Worm (Caenorhabditis elegans) whole organism, midembryonic: ENCODE measurements around the gene ZK829.7.

Experiments used
- T22C8.4 ChIP-seq: fragments of 200-800 bp; sonication (Bioruptor generic); IDR thresholded peaks from 2 replicates; pipeline ENCODE4 v1.3.6; 2022; ENCODE audit warnings: missing genetic modification characterization, missing compliant biosample characterization
- cog-1 ChIP-seq: sonication (generic microtip); optimal IDR thresholded peaks from 2 replicates; lab custom pipeline; 2016; ENCODE audit warnings: missing genetic modification characterization, missing compliant biosample characterization
- flt-1 ChIP-seq: fragments of 200-800 bp; sonication (Bioruptor generic); IDR thresholded peaks from 2 replicates; pipeline ENCODE4 v1.3.6; 2022; ENCODE audit warnings: missing genetic modification characterization, missing compliant biosample characterization
- klf-2 ChIP-seq: fragments of 200-800 bp; sonication (Bioruptor generic); conservative IDR thresholded peaks from 2 replicates; pipeline ENCODE4 v1.3.6; 2022; ENCODE audit warnings: missing genetic modification reagents, missing genetic modification characterization, missing compliant biosample characterization
- ref-1 ChIP-seq: fragments of 200-800 bp; sonication (Bioruptor generic); conservative IDR thresholded peaks from 2 replicates; pipeline ENCODE4 v1.3.6; 2022; ENCODE audit warnings: missing genetic modification reagents, missing genetic modification characterization, missing compliant biosample characterization
- tab-1 ChIP-seq: fragments of 200-800 bp; sonication (Bioruptor generic); IDR thresholded peaks from 2 replicates; pipeline ENCODE4 v1.3.6; 2022; ENCODE audit warnings: missing genetic modification characterization, missing compliant biosample characterization
- ztf-23 ChIP-seq: fragments of 200-800 bp; sonication (Bioruptor generic); IDR thresholded peaks from 2 replicates; pipeline ENCODE4 v1.3.6; 2022; ENCODE audit warnings: missing genetic modification reagents, missing genetic modification characterization, missing compliant biosample characterization
- ztf-29 ChIP-seq: fragments of 200-800 bp; sonication (Bioruptor generic); IDR thresholded peaks from 2 replicates; pipeline ENCODE4 v1.3.6; 2022; ENCODE audit warnings: missing genetic modification reagents, missing genetic modification characterization, missing compliant biosample characterization

DNA sequence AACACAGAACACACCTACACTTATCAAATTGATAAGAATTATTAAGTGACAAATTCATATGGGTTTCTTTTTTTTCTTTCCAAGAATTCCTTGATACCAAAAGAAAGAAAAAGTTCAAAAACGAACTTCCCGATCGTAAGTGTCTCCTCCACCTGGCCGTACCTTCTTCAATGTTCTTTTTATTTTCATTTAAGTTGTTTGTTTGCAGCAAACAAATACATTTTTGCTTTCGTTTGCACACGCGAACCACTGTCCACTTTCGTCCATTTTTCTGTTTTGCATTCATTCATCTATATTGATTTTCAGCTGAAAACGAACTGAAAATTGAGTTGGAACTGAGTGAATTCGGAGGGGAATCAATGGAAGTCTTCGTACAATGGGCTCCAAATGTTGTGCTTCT lies 49.6 kb downstream of the ZK829.7 start, which contains the start of gene VZK822L.2:
- no peak for TF ChIP-seq klf-2 (GFP tag; lab: Robert Waterston, UW)
- TF ChIP-seq cog-1 (tag; lab: Kevin White, UChicago): no peak
- no peak for TF ChIP-seq flt-1 (GFP tag; lab: Robert Waterston, UW)
- no peak for TF ChIP-seq ztf-23 (GFP tag; lab: Robert Waterston, UW)
- no peak for TF ChIP-seq tab-1 (GFP tag; lab: Robert Waterston, UW)
- no peak for TF ChIP-seq ref-1 (GFP tag; lab: Robert Waterston, UW)
- no peak for TF ChIP-seq ztf-29 (GFP tag; lab: Robert Waterston, UW)
- no peak for TF ChIP-seq T22C8.4
